Worm (Caenorhabditis elegans): ENCODE data around the gene abu-5.

DNA sequence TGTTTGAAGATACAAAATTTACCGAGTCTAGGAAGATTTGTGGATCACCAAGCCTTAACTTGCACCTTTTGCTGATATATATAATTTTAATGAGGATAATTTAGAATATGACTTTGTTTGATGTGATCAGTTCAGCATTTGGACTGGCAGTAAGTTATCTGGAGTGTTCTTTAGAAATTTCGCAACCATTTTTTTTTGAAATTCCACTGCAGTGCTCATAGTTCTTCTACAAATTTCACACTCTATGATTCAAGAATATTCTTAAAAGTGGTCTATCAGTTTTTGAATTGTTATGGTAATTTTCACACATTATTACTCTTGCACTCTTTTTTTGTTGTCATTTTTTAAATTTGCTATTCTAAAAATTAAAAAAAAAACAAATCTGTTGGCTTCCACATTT lies 48.7 kb downstream of the abu-5 start:
- TF ChIP-seq hlh-8 (tag; optimal IDR thresholded peaks at IDR 0.05): no peak
- TF ChIP-seq nfya-1 (tag; optimal IDR thresholded peaks at IDR 0.05): no peak
- TF ChIP-seq ceh-9 (tag; optimal IDR thresholded peaks at IDR 0.05): no peak
- no peak for TF ChIP-seq pag-3 (tag; optimal IDR thresholded peaks at IDR 0.05; ENCODE audit: borderline replicate concordance)
- no peak for TF ChIP-seq pax-1 (tag; optimal IDR thresholded peaks at IDR 0.05)
- TF ChIP-seq pha-4 (tag; optimal IDR thresholded peaks at IDR 0.05): no peak
- no peak for TF ChIP-seq fkh-6 (tag; optimal IDR thresholded peaks at IDR 0.05)
- TF ChIP-seq ceh-6 (GFP tag; optimal IDR thresholded peaks at IDR 0.05): no peak
- no peak for TF ChIP-seq ets-4 (tag; optimal IDR thresholded peaks at IDR 0.05)
- TF ChIP-seq C38D4.7 (GFP tag; optimal IDR thresholded peaks at IDR 0.05): no peak
- TF ChIP-seq elt-2 (tag; optimal IDR thresholded peaks at IDR 0.05): no peak

Measured in whole organism, late embryonic.